Worm (Caenorhabditis elegans) whole organism, early embryonic: ENCODE measurements around the gene fbxc-32.

Source experiments
- F13C5.2 ChIP-seq: sonication (generic microtip); optimal IDR thresholded peaks from 2 replicates; lab custom pipeline; 2017; ENCODE audit warnings: mild to moderate bottlenecking, missing genetic modification characterization, inconsistent platforms, missing compliant biosample characterization
- aly-1 ChIP-seq: sonication (generic microtip); optimal IDR thresholded peaks from 2 replicates; lab custom pipeline; 2016; ENCODE audit warnings: missing genetic modification characterization, missing compliant biosample characterization
- ama-1 ChIP-seq: fragments of 150-350 bp; optimal IDR thresholded peaks from 2 replicates; lab custom pipeline; 2014
- ceh-13 ChIP-seq: fragments of 200-800 bp; sonication (Bioruptor generic); optimal IDR thresholded peaks from 2 replicates; lab custom pipeline; 2018; ENCODE audit warnings: mild to moderate bottlenecking, missing genetic modification characterization, missing compliant biosample characterization
- pes-1 ChIP-seq: fragments of 200-800 bp; sonication (Bioruptor generic); IDR thresholded peaks from 2 replicates; pipeline ENCODE4 v1.3.6; 2022; ENCODE audit warnings: missing genetic modification reagents, missing genetic modification characterization, missing compliant biosample characterization

- no peak for TF ChIP-seq aly-1 (tag; lab: Kevin White, UChicago)
- TF ChIP-seq ama-1 = no peak
- no peak for TF ChIP-seq pes-1 (GFP tag; lab: Robert Waterston, UW)
- no peak for TF ChIP-seq F13C5.2
- no peak for TF ChIP-seq ceh-13 (GFP tag; lab: Kevin White, UChicago)
Measured at ce11 chrII:940779-941178, 7.2 kb downstream of the fbxc-32 start, which contains the start of gene fbxc-36.
